Fruit fly (Drosophila melanogaster) whole organism, embryonic: ENCODE results near the gene CG15333.

Experiments
- CG1024 ChIP-seq: fragments of 200-800 bp; sonication (Bioruptor generic); IDR thresholded peaks from 2 replicates; pipeline ENCODE4 v1.3.6; 2022; ENCODE audit warnings: missing biosample characterization, missing genetic modification characterization
- CG10462 ChIP-seq: fragments of 200-800 bp; sonication (Bioruptor generic); optimal IDR thresholded peaks from 2 replicates; lab custom pipeline; 2016; ENCODE audit warnings: missing biosample characterization, missing genetic modification characterization
- CG10565 ChIP-seq: fragments of 200-800 bp; sonication (Bioruptor generic); optimal IDR thresholded peaks from 3 replicates; lab custom pipeline; 2016; ENCODE audit warnings: missing biosample characterization, mild to moderate bottlenecking, missing genetic modification characterization
- CG12942 ChIP-seq: fragments of 200-800 bp; sonication (Bioruptor generic); optimal IDR thresholded peaks from 3 replicates; lab custom pipeline; 2016; ENCODE audit warnings: missing biosample characterization, missing genetic modification characterization
- CG13287 ChIP-seq: fragments of 200-800 bp; sonication (Bioruptor generic); IDR thresholded peaks from 2 replicates; pipeline ENCODE4 v1.3.6; 2022; ENCODE audit warnings: missing biosample characterization, missing genetic modification characterization; ENCODE audit not compliant: partially characterized antibody
- CG13775 ChIP-seq: fragments of 200-800 bp; sonication (Bioruptor generic); optimal IDR thresholded peaks from 3 replicates; lab custom pipeline; 2017; ENCODE audit warnings: missing biosample characterization, mild to moderate bottlenecking, missing genetic modification characterization
- CG15073 ChIP-seq: fragments of 200-800 bp; sonication (Bioruptor generic); optimal IDR thresholded peaks from 2 replicates; lab custom pipeline; 2016; ENCODE audit warnings: missing biosample characterization, missing genetic modification characterization
- CG17361 ChIP-seq: fragments of 200-800 bp; sonication (Bioruptor generic); IDR thresholded peaks from 3 replicates; pipeline ENCODE4 v1.3.6; 2022; ENCODE audit warnings: missing biosample characterization, missing genetic modification characterization
- CG17612 ChIP-seq: fragments of 200-800 bp; sonication (Bioruptor generic); IDR thresholded peaks from 2 replicates; pipeline ENCODE4 v1.3.6; 2022; ENCODE audit warnings: missing biosample characterization, missing genetic modification characterization
- CG18262 ChIP-seq: fragments of 200-800 bp; optimal IDR thresholded peaks from 3 replicates; lab custom pipeline; 2019; ENCODE audit warnings: missing biosample characterization, mild to moderate bottlenecking, missing genetic modification characterization, moderate library complexity
- CG2129 ChIP-seq: fragments of 200-800 bp; sonication (Bioruptor generic); IDR thresholded peaks from 2 replicates; pipeline ENCODE4 v1.3.6; 2022; ENCODE audit warnings: missing biosample characterization, missing genetic modification characterization; ENCODE audit not compliant: partially characterized antibody
- CG34376 ChIP-seq: fragments of 200-800 bp; sonication (Bioruptor generic); optimal IDR thresholded peaks from 2 replicates; lab custom pipeline; 2018; ENCODE audit warnings: missing biosample characterization, mild to moderate bottlenecking, missing genetic modification characterization
- CG34422 ChIP-seq: fragments of 200-800 bp; sonication (Bioruptor generic); IDR thresholded peaks from 3 replicates; pipeline ENCODE4 v1.3.6; 2022; ENCODE audit warnings: missing biosample characterization, missing genetic modification characterization
- CG3847 ChIP-seq: fragments of 200-800 bp; sonication (Bioruptor generic); IDR thresholded peaks from 2 replicates; pipeline ENCODE4 v1.3.6; 2022; ENCODE audit warnings: missing biosample characterization, missing genetic modification characterization
- CG4617 ChIP-seq: fragments of 200-800 bp; sonication (Bioruptor generic); optimal IDR thresholded peaks from 3 replicates; lab custom pipeline; 2016; ENCODE audit warnings: missing biosample characterization, missing genetic modification characterization, borderline replicate concordance
- CG5180 ChIP-seq: fragments of 200-800 bp; sonication (Bioruptor generic); optimal IDR thresholded peaks from 3 replicates; lab custom pipeline; 2017; ENCODE audit warnings: missing biosample characterization, missing genetic modification characterization, mild to moderate bottlenecking, moderate library complexity, missing genetic modification reagents
- CG9437 ChIP-seq: fragments of 200-800 bp; sonication (Bioruptor generic); optimal IDR thresholded peaks from 2 replicates; lab custom pipeline; 2018; ENCODE audit warnings: missing biosample characterization, mild to moderate bottlenecking, missing genetic modification characterization
- Dad ChIP-seq: fragments of 200-800 bp; sonication (Bioruptor generic); optimal IDR thresholded peaks from 3 replicates; lab custom pipeline; 2016; ENCODE audit warnings: missing biosample characterization, missing genetic modification characterization
- Dp ChIP-seq: fragments of 200-800 bp; sonication (Bioruptor generic); optimal IDR thresholded peaks from 2 replicates; lab custom pipeline; 2018; ENCODE audit warnings: missing biosample characterization, mild to moderate bottlenecking, missing genetic modification characterization, moderate library complexity
- Drgx ChIP-seq: fragments of 200-800 bp; sonication (Bioruptor generic); IDR thresholded peaks from 2 replicates; pipeline ENCODE4 v1.3.6; 2022; ENCODE audit warnings: missing biosample characterization, missing genetic modification characterization
- Ets97D ChIP-seq: fragments of 200-800 bp; sonication (Bioruptor generic); optimal IDR thresholded peaks from 3 replicates; lab custom pipeline; 2016; ENCODE audit warnings: missing biosample characterization, missing genetic modification characterization
- HmgD ChIP-seq: fragments of 200-800 bp; sonication (Bioruptor generic); optimal IDR thresholded peaks from 3 replicates; lab custom pipeline; 2016; ENCODE audit warnings: missing biosample characterization, missing genetic modification characterization
- HmgZ ChIP-seq: fragments of 200-800 bp; sonication (Bioruptor generic); optimal IDR thresholded peaks from 2 replicates; lab custom pipeline; 2018; ENCODE audit warnings: missing biosample characterization, mild to moderate bottlenecking, missing genetic modification characterization
- Hr39 ChIP-seq: fragments of >200 bp; optimal IDR thresholded peaks from 2 replicates; lab custom pipeline; 2017
- Med ChIP-seq: fragments of 200-800 bp; sonication (Bioruptor generic); peaks from one replicate; lab custom pipeline; 2016; ENCODE audit warnings: missing biosample characterization, missing genetic modification characterization, mild to moderate bottlenecking, inconsistent platforms, moderate library complexity
- Meics ChIP-seq: fragments of 200-800 bp; sonication (Bioruptor generic); optimal IDR thresholded peaks from 2 replicates; lab custom pipeline; 2017; ENCODE audit warnings: missing biosample characterization, mild to moderate bottlenecking, missing genetic modification characterization
- NfI ChIP-seq: fragments of 200-800 bp; sonication (Bioruptor generic); optimal IDR thresholded peaks from 3 replicates; lab custom pipeline; 2018; ENCODE audit warnings: missing biosample characterization, mild to moderate bottlenecking, missing genetic modification characterization, moderate library complexity
- Opbp ChIP-seq: fragments of 200-800 bp; sonication (Bioruptor generic); IDR thresholded peaks from 3 replicates; pipeline ENCODE4 v1.3.6; 2022; ENCODE audit warnings: missing biosample characterization, missing genetic modification characterization; ENCODE audit not compliant: partially characterized antibody
- Rfx ChIP-seq: fragments of 200-800 bp; sonication (Bioruptor generic); IDR thresholded peaks from 2 replicates; pipeline ENCODE4 v1.3.6; 2022; ENCODE audit warnings: missing biosample characterization, missing genetic modification characterization
- Sry-δ ChIP-seq: fragments of 200-800 bp; sonication (Bioruptor generic); optimal IDR thresholded peaks from 2 replicates; lab custom pipeline; 2016; ENCODE audit warnings: missing biosample characterization, missing genetic modification characterization
- Ssrp ChIP-seq: fragments of 200-800 bp; sonication (Bioruptor generic); optimal IDR thresholded peaks from 2 replicates; lab custom pipeline; 2018; ENCODE audit warnings: missing biosample characterization, mild to moderate bottlenecking, missing genetic modification characterization, moderate library complexity
- Trl ChIP-seq, 3 experiments: fragments of >200 bp in 2 of 3; fragments of 200-800 bp in 1 of 3; sonication (Bioruptor generic) in 1 of 3; optimal IDR thresholded peaks; 2 replicates in 1 of 3; 3 replicates in 2 of 3; lab custom pipeline; 2016 to 2017; ENCODE audit warnings: missing biosample characterization in 1 of 3, missing genetic modification characterization in 1 of 3
- Usf ChIP-seq: fragments of 200-800 bp; sonication (Bioruptor generic); optimal IDR thresholded peaks from 2 replicates; lab custom pipeline; 2017; ENCODE audit warnings: missing genotype, missing biosample characterization, missing genetic modification characterization
- ato ChIP-seq: fragments of 200-800 bp; sonication (Bioruptor generic); IDR thresholded peaks from 2 replicates; pipeline ENCODE4 v1.3.6; 2022; ENCODE audit warnings: missing biosample characterization, missing genetic modification characterization; ENCODE audit not compliant: partially characterized antibody
- bcd ChIP-seq: fragments of 200-800 bp; sonication (Bioruptor generic); optimal IDR thresholded peaks from 2 replicates; lab custom pipeline; 2017; ENCODE audit warnings: missing biosample characterization, mild to moderate bottlenecking, missing genetic modification characterization
- ci ChIP-seq: fragments of 200-800 bp; sonication (Bioruptor generic); IDR thresholded peaks from 3 replicates; pipeline ENCODE4 v1.3.6; 2022; ENCODE audit warnings: missing biosample characterization, missing genetic modification characterization
- crc ChIP-seq: fragments of 200-800 bp; sonication (Bioruptor generic); optimal IDR thresholded peaks from 2 replicates; lab custom pipeline; 2016; ENCODE audit warnings: missing biosample characterization, missing genetic modification characterization
- dmrt99B ChIP-seq: fragments of 200-800 bp; sonication (Bioruptor generic); optimal IDR thresholded peaks from 2 replicates; lab custom pipeline; 2018; ENCODE audit warnings: missing biosample characterization, mild to moderate bottlenecking, missing genetic modification characterization, moderate library complexity
- dysf ChIP-seq: fragments of 200-800 bp; sonication (Bioruptor generic); IDR thresholded peaks from 3 replicates; pipeline ENCODE4 v1.3.6; 2022; ENCODE audit warnings: missing biosample characterization, missing genetic modification characterization
- kay ChIP-seq: fragments of 200-800 bp; sonication (Bioruptor generic); optimal IDR thresholded peaks from 2 replicates; lab custom pipeline; 2016; ENCODE audit warnings: missing biosample characterization, missing genetic modification characterization
- kni ChIP-seq: fragments of 200-800 bp; sonication (Bioruptor generic); optimal IDR thresholded peaks from 3 replicates; lab custom pipeline; 2017; ENCODE audit warnings: mild to moderate bottlenecking, missing biosample characterization, missing genetic modification reagents, missing genetic modification characterization
- maf-S ChIP-seq: fragments of 200-800 bp; sonication (Bioruptor generic); optimal IDR thresholded peaks from 2 replicates; lab custom pipeline; 2016; ENCODE audit warnings: missing biosample characterization, missing genetic modification characterization
- pan ChIP-seq, 4 experiments: fragments of >200 bp in 3 of 4; fragments of 200-800 bp in 1 of 4; sonication (Bioruptor generic) in 1 of 4; optimal IDR thresholded peaks in 3 of 4; IDR thresholded peaks in 1 of 4; 2 replicates each; pipeline versions ENCODE4 v1.3.6 to Lab custom; 2017 to 2022; ENCODE audit warnings: missing biosample characterization in 2 of 4, missing genetic modification characterization in 2 of 4, mixed read lengths in 1 of 4
- phol ChIP-seq: fragments of 200-800 bp; sonication (Bioruptor generic); optimal IDR thresholded peaks from 3 replicates; lab custom pipeline; 2018; ENCODE audit warnings: missing biosample characterization, mild to moderate bottlenecking, missing genetic modification characterization, moderate library complexity
- scrt ChIP-seq: fragments of 200-800 bp; sonication (Bioruptor generic); optimal IDR thresholded peaks from 2 replicates; lab custom pipeline; 2018; ENCODE audit warnings: missing biosample characterization, mild to moderate bottlenecking, missing genetic modification characterization, moderate library complexity
- so ChIP-seq: fragments of 200-800 bp; sonication (Bioruptor generic); IDR thresholded peaks from 3 replicates; pipeline ENCODE4 v1.3.6; 2022; ENCODE audit warnings: missing biosample characterization, missing genetic modification characterization
- tx ChIP-seq: fragments of 200-800 bp; sonication (Bioruptor generic); optimal IDR thresholded peaks from 2 replicates; lab custom pipeline; 2016; ENCODE audit warnings: missing biosample characterization, missing genetic modification characterization
- unc-4 ChIP-seq: fragments of 200-800 bp; sonication (Bioruptor generic); IDR thresholded peaks from 2 replicates; pipeline ENCODE4 v1.3.6; 2022; ENCODE audit warnings: missing biosample characterization, missing genetic modification characterization; ENCODE audit not compliant: partially characterized antibody
- wek ChIP-seq: fragments of 200-800 bp; sonication (Bioruptor generic); optimal IDR thresholded peaks from 3 replicates; lab custom pipeline; 2018; ENCODE audit warnings: missing biosample characterization, mild to moderate bottlenecking, missing genetic modification characterization, moderate library complexity

CG15333 gene

dm6 chrX:8063223-8063674 lies 42.1 kb upstream of the CG15333 start (continued):
- TF ChIP-seq Usf (GFP tag; lab: Kevin White, UChicago), result no peak
- TF ChIP-seq CG2129, result no peak
- no peak for TF ChIP-seq Sry-δ
- TF ChIP-seq CG17361 (GFP tag; lab: Robert Waterston, UW), result no peak
- TF ChIP-seq CG10565 (GFP tag; lab: Kevin White, UChicago), result no peak
- TF ChIP-seq phol, result no peak
- no peak for TF ChIP-seq maf-S (GFP tag; lab: Kevin White, UChicago)
- TF ChIP-seq pan (optimal IDR thresholded peaks at IDR 0.05; lab: Kevin White, UChicago), result no peak
- peak in 1 of 2 experiments; percentile 18 for TF ChIP-seq pan (GFP tag; optimal IDR thresholded peaks at IDR 0.05 in 1 of 2, IDR thresholded peaks at IDR 0.05 in 1 of 2)
- peak; percentile 51; the same call in 2 of the 3 replicates for TF ChIP-seq ci (GFP tag; lab: Robert Waterston, UW)
- TF ChIP-seq HmgD (GFP tag; lab: Kevin White, UChicago), result peak; percentile 5
- TF ChIP-seq CG5180 (GFP tag; lab: Kevin White, UChicago), result no peak
- TF ChIP-seq CG13775 (GFP tag; lab: Kevin White, UChicago), result no peak
- peak in 1 of 2 experiments; percentile 50 for TF ChIP-seq Trl (optimal IDR thresholded peaks at IDR 0.05; lab: Kevin White, UChicago)
- TF ChIP-seq Trl (GFP tag; optimal IDR thresholded peaks at IDR 0.05; lab: Kevin White, UChicago), result no peak
- peak; percentile 85 for TF ChIP-seq kay (GFP tag; lab: Kevin White, UChicago)
- no peak for TF ChIP-seq scrt (GFP tag; lab: Kevin White, UChicago)
- no peak for TF ChIP-seq CG4617 (GFP tag; lab: Kevin White, UChicago)
- TF ChIP-seq Dad (GFP tag; lab: Kevin White, UChicago), result no peak
- TF ChIP-seq CG34422 (GFP tag; lab: Robert Waterston, UW), result peak; percentile 39; the same call in 1 of the 3 replicates
- peak; percentile 60 for TF ChIP-seq Med
- TF ChIP-seq CG17612 (GFP tag; lab: Robert Waterston, UW), result no peak
- no peak for TF ChIP-seq CG10462
- no peak for TF ChIP-seq HmgZ (tag; lab: Kevin White, UChicago)
- peak; percentile 22 for TF ChIP-seq CG34376
- TF ChIP-seq dysf, result no peak
- no peak for TF ChIP-seq Meics
- no peak for TF ChIP-seq ato (GFP tag; lab: Robert Waterston, UW)
- peak; percentile 53 for TF ChIP-seq Drgx (GFP tag; lab: Robert Waterston, UW)
- no peak for TF ChIP-seq CG12942 (GFP tag; lab: Kevin White, UChicago)
- no peak for TF ChIP-seq so (GFP tag; lab: Robert Waterston, UW)
- TF ChIP-seq NfI (GFP tag; lab: Kevin White, UChicago), result no peak
- TF ChIP-seq wek, result no peak
- peak; percentile 5 for TF ChIP-seq CG9437 (GFP tag; lab: Kevin White, UChicago)
- no peak for TF ChIP-seq CG15073 (GFP tag; lab: Kevin White, UChicago)
- TF ChIP-seq bcd, result no peak
- TF ChIP-seq dmrt99B (tag; lab: Kevin White, UChicago), result no peak
- TF ChIP-seq kni (GFP tag; lab: Kevin White, UChicago), result no peak
- no peak for TF ChIP-seq tx (GFP tag; lab: Kevin White, UChicago)
- TF ChIP-seq Ssrp (tag; lab: Kevin White, UChicago), result no peak
- TF ChIP-seq CG1024 (GFP tag; lab: Robert Waterston, UW), result no peak
- TF ChIP-seq Opbp (GFP tag; lab: Robert Waterston, UW), result no peak
- TF ChIP-seq Rfx (GFP tag; lab: Robert Waterston, UW), result peak; percentile 17; the same call in 1 of the 2 replicates
- TF ChIP-seq unc-4 (GFP tag; lab: Robert Waterston, UW), result no peak
- no peak for TF ChIP-seq crc (GFP tag; lab: Kevin White, UChicago)
- TF ChIP-seq CG18262, result no peak
- 0 out of 2 replicates have a peak, but pooled peaks have one; percentile 19 for TF ChIP-seq CG13287 (GFP tag; lab: Robert Waterston, UW)
- no peak for TF ChIP-seq CG3847
- TF ChIP-seq Hr39 (lab: Kevin White, UChicago), result no peak
- TF ChIP-seq Ets97D, result peak; percentile 2
- no peak for TF ChIP-seq Dp
